Fruit fly (Drosophila melanogaster): ENCODE results near the gene CG7702.
A peak's percentile ranks its signal among the peaks of the same experiment; 100 is the strongest.

The CG7702 gene

DNA sequence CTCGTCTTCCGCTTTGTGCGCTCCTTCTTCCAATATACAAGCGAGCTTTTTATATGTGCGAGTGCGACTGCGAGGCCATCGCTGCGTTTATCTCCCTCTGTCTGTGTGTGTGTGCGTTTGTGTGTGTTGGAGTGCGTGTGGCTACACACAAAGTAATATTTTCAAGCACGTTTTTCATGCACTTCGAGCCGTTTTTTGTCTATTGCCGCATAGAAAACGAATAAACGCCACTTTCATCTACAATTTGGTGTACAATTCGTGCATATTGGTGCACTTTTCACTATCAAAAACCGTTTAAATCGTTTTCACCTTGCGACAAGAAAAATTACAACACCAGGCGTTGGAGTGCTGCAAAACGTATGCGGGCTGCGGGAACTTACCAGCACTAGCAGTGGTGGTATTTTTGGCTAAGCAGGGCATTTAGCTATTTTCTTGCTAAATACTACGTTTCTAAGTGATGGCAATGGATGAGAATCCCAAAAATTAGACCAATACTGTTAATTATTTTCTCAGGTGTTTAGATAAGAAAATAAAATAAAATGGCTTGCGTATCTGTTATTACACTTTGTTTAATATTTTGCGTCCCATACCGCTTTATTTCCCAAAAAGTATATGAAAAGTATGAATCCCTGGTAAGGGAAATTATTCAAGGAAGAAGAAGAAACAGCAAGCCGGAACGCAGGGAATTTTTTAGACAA is 10.1 kb upstream of the CG7702 start, which contains the start of the genes CG31224 and CstF64 (continued):
- TF ChIP-seq sv (GFP tag; optimal IDR thresholded peaks at IDR 0.05) (peak; percentile 82), Dif (GFP tag; optimal IDR thresholded peaks at IDR 0.05; ENCODE audit: partially characterized antibody) (no peak), CG32264 (GFP tag; optimal IDR thresholded peaks at IDR 0.05) (peak; percentile 82), Hnf4 (GFP tag; optimal IDR thresholded peaks at IDR 0.05) (no peak), Sp1 (GFP tag; optimal IDR thresholded peaks at IDR 0.05) (peak; percentile 78), jim (GFP tag; optimal IDR thresholded peaks at IDR 0.05) (no peak), CG9705 (GFP tag; optimal IDR thresholded peaks at IDR 0.05) (peak; percentile 74), br (GFP tag; optimal IDR thresholded peaks at IDR 0.05) (peak; percentile 83), psq (GFP tag; optimal IDR thresholded peaks at IDR 0.05) (peak; percentile 96), OdsH (GFP tag; optimal IDR thresholded peaks at IDR 0.05) (peak; percentile 78), dmrt93B (GFP tag; optimal IDR thresholded peaks at IDR 0.05) (peak; percentile 78), N (GFP tag; optimal IDR thresholded peaks at IDR 0.05) (peak; percentile 21), dl (GFP tag; optimal IDR thresholded peaks at IDR 0.05; ENCODE audit: insufficient read depth in 1 of 2, partially characterized antibody in 2 of 2) (no peak), sage (GFP tag; optimal IDR thresholded peaks at IDR 0.05) (peak; percentile 59), ey (GFP tag; optimal IDR thresholded peaks at IDR 0.05) (peak; percentile 85), Abd-B (GFP tag; optimal IDR thresholded peaks at IDR 0.05) (no peak), dsf (GFP tag; optimal IDR thresholded peaks at IDR 0.05; ENCODE audit: borderline replicate concordance) (peak; percentile 87)

- TF ChIP-seq Hr83 (GFP tag; optimal IDR thresholded peaks at IDR 0.05; ENCODE audit: poor library complexity, severe bottlenecking) (no peak), br (GFP tag; optimal IDR thresholded peaks at IDR 0.05) (no peak), psq (GFP tag; optimal IDR thresholded peaks at IDR 0.05) (no peak), h (GFP tag; optimal IDR thresholded peaks at IDR 0.05) (peak; percentile 39), dmrt93B (GFP tag; optimal IDR thresholded peaks at IDR 0.05) (no peak), N (GFP tag; optimal IDR thresholded peaks at IDR 0.05) (no peak), CG9705 (GFP tag; optimal IDR thresholded peaks at IDR 0.05) (no peak), woc (GFP tag; optimal IDR thresholded peaks at IDR 0.05) (peak; percentile 39), OdsH (GFP tag; optimal IDR thresholded peaks at IDR 0.05) (no peak), jim (GFP tag; optimal IDR thresholded peaks at IDR 0.05) (no peak), tai (GFP tag; optimal IDR thresholded peaks at IDR 0.05) (no peak), rgr (GFP tag; optimal IDR thresholded peaks at IDR 0.05) (peak; percentile 53), sage (GFP tag; optimal IDR thresholded peaks at IDR 0.05) (no peak), Dfd (GFP tag; optimal IDR thresholded peaks at IDR 0.05) (no peak), Myc (optimal IDR thresholded peaks at IDR 0.05) (no peak), pan (optimal IDR thresholded peaks at IDR 0.05) (no peak), ey (GFP tag; optimal IDR thresholded peaks at IDR 0.05) (no peak), brk (GFP tag; optimal IDR thresholded peaks at IDR 0.05) (no peak), Vsx2 (GFP tag; optimal IDR thresholded peaks at IDR 0.05; ENCODE audit: partially characterized antibody) (no peak), sv (GFP tag; optimal IDR thresholded peaks at IDR 0.05) (no peak), Mio (GFP tag; optimal IDR thresholded peaks at IDR 0.05) (no peak), dl (GFP tag; optimal IDR thresholded peaks at IDR 0.05; ENCODE audit: insufficient read depth in 1 of 2, partially characterized antibody in 2 of 2) (no peak), Rel (GFP tag; optimal IDR thresholded peaks at IDR 0.05) (no peak), Rel (tag; optimal IDR thresholded peaks at IDR 0.05) (peak; percentile 30), Sp1 (GFP tag; optimal IDR thresholded peaks at IDR 0.05) (peak; percentile 23), Hr78 (GFP tag; optimal IDR thresholded peaks at IDR 0.05) (no peak), Abd-B (GFP tag; optimal IDR thresholded peaks at IDR 0.05) (no peak), lola (GFP tag; optimal IDR thresholded peaks at IDR 0.05) (no peak), foxo (GFP tag; optimal IDR thresholded peaks at IDR 0.05) (peak in 1 of 2 experiments; percentile 5), fru (GFP tag; optimal IDR thresholded peaks at IDR 0.05) (no peak), Jra (GFP tag; optimal IDR thresholded peaks at IDR 0.05) (no peak), Hnf4 (GFP tag; optimal IDR thresholded peaks at IDR 0.05) (no peak), CG32264 (GFP tag; optimal IDR thresholded peaks at IDR 0.05) (no peak), GATAd (GFP tag; optimal IDR thresholded peaks at IDR 0.05) (no peak), dsf (GFP tag; optimal IDR thresholded peaks at IDR 0.05; ENCODE audit: borderline replicate concordance) (no peak), usp (GFP tag; optimal IDR thresholded peaks at IDR 0.05) (no peak), CrebA (GFP tag; optimal IDR thresholded peaks at IDR 0.05; ENCODE audit: borderline replicate concordance) (no peak), Dif (GFP tag; optimal IDR thresholded peaks at IDR 0.05; ENCODE audit: partially characterized antibody) (no peak), HLH106 (tag; optimal IDR thresholded peaks at IDR 0.05) (peak; percentile 13)
Observed at dm6 chr3R:18663525-18663924, 5.7 kb upstream of the CG7702 start, which contains the start of the genes Cpsf73 and Gos28. TSS of gene Cpsf73 (minus strand) at chr3R:18663552. TSS of gene Gos28 (plus strand) at chr3R:18663738.

Measured in whole organism, wandering third instar larva.